Fruit fly (Drosophila melanogaster) whole organism, embryonic: ENCODE measurements around the gene mtTFB2.
A peak's percentile ranks its signal among the peaks of the same experiment; 100 is the strongest.

Experiments
- Atf-2 ChIP-seq: fragments of 200-800 bp; sonication (Bioruptor generic); optimal IDR thresholded peaks from 2 replicates; lab custom pipeline; 2016; ENCODE audit warnings: missing biosample characterization, missing genetic modification characterization
- Atf3 ChIP-seq: fragments of 200-800 bp; sonication (Bioruptor generic); optimal IDR thresholded peaks from 3 replicates; lab custom pipeline; 2016; ENCODE audit warnings: missing biosample characterization, missing genetic modification characterization
- B-H2 ChIP-seq: fragments of 200-800 bp; sonication (Bioruptor generic); optimal IDR thresholded peaks from 2 replicates; lab custom pipeline; 2018; ENCODE audit warnings: missing biosample characterization, mild to moderate bottlenecking, missing genetic modification characterization
- BEAF-32 ChIP-seq: fragments of 200-800 bp; sonication (Bioruptor generic); optimal IDR thresholded peaks from 3 replicates; lab custom pipeline; 2017; ENCODE audit warnings: missing biosample characterization, missing genetic modification characterization, mild to moderate bottlenecking, moderate library complexity, missing genetic modification reagents
- CG10565 ChIP-seq: fragments of 200-800 bp; sonication (Bioruptor generic); optimal IDR thresholded peaks from 3 replicates; lab custom pipeline; 2016; ENCODE audit warnings: missing biosample characterization, mild to moderate bottlenecking, missing genetic modification characterization
- CG13287 ChIP-seq: fragments of 200-800 bp; sonication (Bioruptor generic); IDR thresholded peaks from 2 replicates; pipeline ENCODE4 v1.3.6; 2022; ENCODE audit warnings: missing biosample characterization, missing genetic modification characterization; ENCODE audit not compliant: partially characterized antibody
- CG14441 ChIP-seq: fragments of 200-800 bp; sonication (Bioruptor generic); IDR thresholded peaks from 2 replicates; pipeline ENCODE4 v1.3.6; 2022; ENCODE audit warnings: missing biosample characterization, missing genetic modification characterization
- CG15514 ChIP-seq: fragments of 200-800 bp; sonication (Bioruptor generic); optimal IDR thresholded peaks from 3 replicates; lab custom pipeline; 2017; ENCODE audit warnings: missing biosample characterization, missing genetic modification characterization, mild to moderate bottlenecking, moderate library complexity, missing genetic modification reagents
- CG15696 ChIP-seq: fragments of 200-800 bp; sonication (Bioruptor generic); optimal IDR thresholded peaks from 2 replicates; lab custom pipeline; 2019; ENCODE audit warnings: missing biosample characterization, mild to moderate bottlenecking, missing genetic modification characterization, moderate library complexity
- CG2116 ChIP-seq: fragments of 200-800 bp; sonication (Bioruptor generic); optimal IDR thresholded peaks from 3 replicates; lab custom pipeline; 2018; ENCODE audit warnings: missing biosample characterization, mild to moderate bottlenecking, missing genetic modification characterization
- CG3726 ChIP-seq: fragments of 200-800 bp; sonication (Bioruptor generic); IDR thresholded peaks from 3 replicates; pipeline ENCODE4, ENCODE4 v1.3.6; 2022; ENCODE audit warnings: missing biosample characterization, missing genetic modification characterization
- CG3847 ChIP-seq: fragments of 200-800 bp; sonication (Bioruptor generic); IDR thresholded peaks from 2 replicates; pipeline ENCODE4 v1.3.6; 2022; ENCODE audit warnings: missing biosample characterization, missing genetic modification characterization
- CG6689 ChIP-seq: fragments of 200-800 bp; sonication (Bioruptor generic); IDR thresholded peaks from 2 replicates; pipeline ENCODE4 v1.3.6; 2022; ENCODE audit warnings: missing biosample characterization, missing genetic modification characterization
- CG8478 ChIP-seq: fragments of >200 bp; optimal IDR thresholded peaks from 2 replicates; lab custom pipeline; 2018
- CG9797 ChIP-seq: fragments of 200-800 bp; sonication (Bioruptor generic); optimal IDR thresholded peaks from 3 replicates; lab custom pipeline; 2018; ENCODE audit warnings: missing biosample characterization, mild to moderate bottlenecking, missing genetic modification characterization
- CHES-1-like ChIP-seq: fragments of 200-800 bp; sonication (Bioruptor generic); optimal IDR thresholded peaks from 2 replicates; lab custom pipeline; 2016; ENCODE audit warnings: missing biosample characterization, missing genetic modification characterization
- CrebB ChIP-seq: fragments of 200-800 bp; sonication (Bioruptor generic); optimal IDR thresholded peaks from 3 replicates; lab custom pipeline; 2018; ENCODE audit warnings: missing biosample characterization, mild to moderate bottlenecking, missing genetic modification characterization
- D19B ChIP-seq: fragments of 200-800 bp; sonication (Bioruptor generic); optimal IDR thresholded peaks from 2 replicates; lab custom pipeline; 2017; ENCODE audit warnings: missing biosample characterization, mild to moderate bottlenecking, missing genetic modification characterization
- Dll ChIP-seq: fragments of 200-800 bp; sonication (Bioruptor generic); IDR thresholded peaks from 4 replicates; pipeline ENCODE4 v1.3.6; 2022; ENCODE audit warnings: missing biosample characterization, missing genetic modification characterization; ENCODE audit not compliant: partially characterized antibody
- Dref ChIP-seq: fragments of 200-800 bp; sonication (Bioruptor generic); IDR thresholded peaks from 2 replicates; pipeline ENCODE4 v1.3.6; 2022; ENCODE audit warnings: missing biosample characterization, missing genetic modification characterization
- E2f1 ChIP-seq: fragments of 200-800 bp; sonication (Bioruptor generic); IDR thresholded peaks from 2 replicates; pipeline ENCODE4 v1.3.6; 2022; ENCODE audit warnings: missing biosample characterization, missing genetic modification characterization
- E2f2 ChIP-seq: fragments of 200-800 bp; sonication (Bioruptor generic); IDR thresholded peaks from 2 replicates; pipeline ENCODE4 v1.3.6; 2022; ENCODE audit warnings: missing biosample characterization, missing genetic modification characterization
- ERR ChIP-seq: fragments of 200-800 bp; sonication (Bioruptor generic); optimal IDR thresholded peaks from 2 replicates; lab custom pipeline; 2016; ENCODE audit warnings: missing biosample characterization, missing genetic modification characterization
- Ets65A ChIP-seq: fragments of 200-800 bp; sonication (Bioruptor generic); peaks from one replicate; lab custom pipeline; 2016; ENCODE audit warnings: missing biosample characterization, missing genetic modification characterization
- Ets97D ChIP-seq: fragments of 200-800 bp; sonication (Bioruptor generic); optimal IDR thresholded peaks from 3 replicates; lab custom pipeline; 2016; ENCODE audit warnings: missing biosample characterization, missing genetic modification characterization
- Gug ChIP-seq: fragments of 200-800 bp; sonication (Bioruptor generic); IDR thresholded peaks from 4 replicates; pipeline ENCODE4 v1.3.6; 2022; ENCODE audit warnings: missing biosample characterization, missing genetic modification characterization
- H15 ChIP-seq: fragments of 200-800 bp; sonication (Bioruptor generic); IDR thresholded peaks from 3 replicates; pipeline ENCODE4 v1.3.6; 2022; ENCODE audit warnings: missing biosample characterization, missing genetic modification characterization
- HLH3B ChIP-seq: fragments of 200-800 bp; sonication (Bioruptor generic); IDR thresholded peaks from 2 replicates; pipeline ENCODE4 v1.3.6; 2022; ENCODE audit warnings: missing biosample characterization, missing genetic modification characterization
- HmgZ ChIP-seq: fragments of 200-800 bp; sonication (Bioruptor generic); optimal IDR thresholded peaks from 2 replicates; lab custom pipeline; 2018; ENCODE audit warnings: missing biosample characterization, mild to moderate bottlenecking, missing genetic modification characterization
- Sin3A ChIP-seq: fragments of >200 bp; optimal IDR thresholded peaks from 2 replicates; lab custom pipeline; 2018
- Six4 ChIP-seq: fragments of 200-800 bp; sonication (Bioruptor generic); optimal IDR thresholded peaks from 2 replicates; lab custom pipeline; 2016; ENCODE audit warnings: missing biosample characterization, missing genetic modification characterization
- Sox100B ChIP-seq: fragments of 200-800 bp; sonication (Bioruptor generic); optimal IDR thresholded peaks from 3 replicates; lab custom pipeline; 2018; ENCODE audit warnings: missing biosample characterization, mild to moderate bottlenecking, missing genetic modification characterization
- Tbp ChIP-seq: fragments of >200 bp; optimal IDR thresholded peaks from 2 replicates; lab custom pipeline; 2018; ENCODE audit warnings: missing biosample characterization, missing genetic modification characterization
- chm ChIP-seq: fragments of 200-800 bp; sonication (Bioruptor generic); IDR thresholded peaks from 2 replicates; pipeline ENCODE4 v1.3.6; 2022; ENCODE audit warnings: missing biosample characterization, missing genetic modification characterization
- ci ChIP-seq: fragments of 200-800 bp; sonication (Bioruptor generic); IDR thresholded peaks from 3 replicates; pipeline ENCODE4 v1.3.6; 2022; ENCODE audit warnings: missing biosample characterization, missing genetic modification characterization
- corto ChIP-seq: fragments of 200-800 bp; sonication (Bioruptor generic); optimal IDR thresholded peaks from 2 replicates; lab custom pipeline; 2016; ENCODE audit warnings: missing biosample characterization, mild to moderate bottlenecking, missing genetic modification characterization, moderate library complexity
- cwo ChIP-seq: fragments of 200-800 bp; sonication (Bioruptor generic); optimal IDR thresholded peaks from 3 replicates; lab custom pipeline; 2017; ENCODE audit warnings: missing biosample characterization, missing genetic modification characterization, mild to moderate bottlenecking, moderate library complexity, missing genetic modification reagents
- ems ChIP-seq: fragments of 200-800 bp; sonication (Bioruptor generic); optimal IDR thresholded peaks from 3 replicates; lab custom pipeline; 2016; ENCODE audit warnings: missing biosample characterization, missing genetic modification characterization
- fu2 ChIP-seq: fragments of 200-800 bp; sonication (Bioruptor generic); optimal IDR thresholded peaks from 2 replicates; lab custom pipeline; 2016; ENCODE audit warnings: missing biosample characterization, missing genetic modification characterization
- gcm ChIP-seq: fragments of 200-800 bp; sonication (Bioruptor generic); optimal IDR thresholded peaks from 2 replicates; lab custom pipeline; 2019; ENCODE audit warnings: missing biosample characterization, mild to moderate bottlenecking, missing genetic modification characterization, moderate library complexity
- gfzf ChIP-seq: fragments of 200-800 bp; sonication (Bioruptor generic); optimal IDR thresholded peaks from 2 replicates; lab custom pipeline; 2016; ENCODE audit warnings: missing biosample characterization, mild to moderate bottlenecking, missing genetic modification characterization, moderate library complexity
- knrl ChIP-seq: fragments of 200-800 bp; sonication (Bioruptor generic); IDR thresholded peaks from 3 replicates; pipeline ENCODE4 v1.3.6; 2022; ENCODE audit warnings: missing biosample characterization, missing genetic modification characterization; ENCODE audit not compliant: partially characterized antibody
- pho ChIP-seq: fragments of 200-800 bp; sonication (Bioruptor generic); optimal IDR thresholded peaks from 2 replicates; lab custom pipeline; 2016; ENCODE audit warnings: missing biosample characterization, missing genetic modification characterization
- phol ChIP-seq: fragments of 200-800 bp; sonication (Bioruptor generic); optimal IDR thresholded peaks from 3 replicates; lab custom pipeline; 2018; ENCODE audit warnings: missing biosample characterization, mild to moderate bottlenecking, missing genetic modification characterization, moderate library complexity
- pzg ChIP-seq: fragments of 200-800 bp; sonication (Bioruptor generic); optimal IDR thresholded peaks from 3 replicates; lab custom pipeline; 2018; ENCODE audit warnings: missing biosample characterization, mild to moderate bottlenecking, missing genetic modification characterization, moderate library complexity
- schlank ChIP-seq: fragments of 200-800 bp; sonication (Bioruptor generic); optimal IDR thresholded peaks from 2 replicates; lab custom pipeline; 2018; ENCODE audit warnings: missing biosample characterization, mild to moderate bottlenecking, missing genetic modification characterization
- sr ChIP-seq: fragments of 200-800 bp; sonication (Bioruptor generic); IDR thresholded peaks from 3 replicates; pipeline ENCODE4 v1.3.6; 2022; ENCODE audit warnings: missing biosample characterization, missing genetic modification characterization
- sug ChIP-seq: fragments of 200-800 bp; optimal IDR thresholded peaks from 2 replicates; lab custom pipeline; 2019; ENCODE audit warnings: missing biosample characterization, mild to moderate bottlenecking, missing genetic modification characterization, moderate library complexity
- twi ChIP-seq: fragments of 200-800 bp; optimal IDR thresholded peaks from 2 replicates; lab custom pipeline; 2019; ENCODE audit warnings: missing biosample characterization, mild to moderate bottlenecking, missing genetic modification characterization, moderate library complexity
- vvl ChIP-seq: fragments of 200-800 bp; sonication (Bioruptor generic); IDR thresholded peaks from 2 replicates; pipeline ENCODE4 v1.3.6; 2022; ENCODE audit warnings: missing biosample characterization, missing genetic modification characterization
- zen ChIP-seq: fragments of 200-800 bp; sonication (Bioruptor generic); optimal IDR thresholded peaks from 3 replicates; lab custom pipeline; 2018; ENCODE audit warnings: missing biosample characterization, mild to moderate bottlenecking, missing genetic modification characterization, moderate library complexity

Gene mtTFB2

DNA sequence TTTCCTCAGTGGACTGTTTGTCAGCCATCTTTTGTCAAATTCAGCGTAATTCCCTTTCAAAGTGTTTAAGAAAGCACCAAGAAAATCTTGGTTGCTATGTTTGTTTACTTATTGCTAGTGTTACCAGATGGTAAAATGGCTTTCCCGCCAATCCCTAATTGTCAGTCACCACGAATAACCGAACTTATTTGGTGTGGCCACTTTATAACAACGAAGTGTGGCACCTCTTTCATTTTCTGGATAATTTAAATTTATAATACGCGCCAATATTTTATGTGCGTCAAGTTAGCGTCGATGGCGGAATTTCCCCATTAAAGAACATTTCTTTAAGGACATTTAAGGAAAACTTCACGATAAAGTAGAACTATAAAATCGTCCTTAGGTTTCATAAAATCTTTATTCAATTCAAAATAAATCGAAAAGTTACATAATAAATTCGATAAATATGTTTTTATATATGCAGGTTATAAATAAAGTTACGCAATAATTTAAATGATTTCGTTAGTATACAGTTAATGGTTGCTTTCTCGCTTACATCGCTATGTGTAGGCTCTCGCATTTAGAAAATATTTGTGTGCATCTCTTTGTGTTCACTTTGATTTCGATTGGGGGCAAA, 44.1 kb upstream of the mtTFB2 start, which contains the start of gene CG5359:
Gene CG5359 (minus strand): TSS at position 103 of the 616 bp plus-strand sequence.
- TF ChIP-seq corto (GFP tag; lab: Kevin White, UChicago) (no peak), Atf-2 (GFP tag; lab: Kevin White, UChicago) (no peak), Atf3 (GFP tag; lab: Kevin White, UChicago) (no peak), pho (no peak), sr (GFP tag; lab: Robert Waterston, UW) (no peak), CG3847 (peak; percentile 22; the same call in 1 of the 2 replicates), CG8478 (no peak), chm (GFP tag; lab: Robert Waterston, UW) (0 out of 2 replicates have a peak, but pooled peaks have one; percentile 10), CG15696 (tag; lab: Kevin White, UChicago) (no peak), gcm (no peak), ci (GFP tag; lab: Robert Waterston, UW) (peak; percentile 9; the same call in 1 of the 3 replicates), pzg (peak; percentile 92), Dll (GFP tag; lab: Robert Waterston, UW) (0 out of 4 replicates have a peak, but pooled peaks have one; percentile 32), vvl (peak; percentile 30; the same call in 1 of the 2 replicates), Gug (GFP tag; lab: Robert Waterston, UW) (no peak), Sox100B (no peak), Tbp (GFP tag; lab: Kevin White, UChicago) (no peak), Ets65A (GFP tag; lab: Kevin White, UChicago) (peak; percentile 48), CG9797 (GFP tag; lab: Kevin White, UChicago) (peak; percentile 68), CHES-1-like (GFP tag; lab: Kevin White, UChicago) (peak; percentile 56), phol (peak; percentile 28), CG10565 (no peak), HmgZ (tag; lab: Kevin White, UChicago) (no peak), HLH3B (GFP tag; lab: Robert Waterston, UW) (no peak), E2f1 (GFP tag; lab: Robert Waterston, UW) (peak; percentile 92), B-H2 (GFP tag; lab: Kevin White, UChicago) (no peak), ems (no peak), BEAF-32 (GFP tag; lab: Kevin White, UChicago) (peak; percentile 42), schlank (tag; lab: Kevin White, UChicago) (no peak), H15 (no peak), fu2 (GFP tag; lab: Kevin White, UChicago) (no peak), CG15514 (peak; percentile 58), CG13287 (GFP tag; lab: Robert Waterston, UW) (peak; percentile 28; the same call in 1 of the 2 replicates), twi (tag; lab: Kevin White, UChicago) (no peak), CG2116 (peak; percentile 31), CG14441 (GFP tag; lab: Robert Waterston, UW) (no peak), Dref (peak; percentile 46), ERR (GFP tag; lab: Kevin White, UChicago) (no peak), CrebB (tag; lab: Kevin White, UChicago) (no peak), sug (tag; lab: Kevin White, UChicago) (no peak), Ets97D (GFP tag; lab: Kevin White, UChicago) (peak; percentile 73), CG3726 (no peak), D19B (GFP tag; lab: Kevin White, UChicago) (no peak), cwo (GFP tag; lab: Kevin White, UChicago) (no peak), zen (tag; lab: Kevin White, UChicago) (peak; percentile 16), Six4 (no peak), CG6689 (GFP tag; lab: Robert Waterston, UW) (no peak), Sin3A (lab: Kevin White, UChicago) (peak; percentile 31), knrl (GFP tag; lab: Robert Waterston, UW) (peak; percentile 32; the same call in 1 of the 3 replicates), gfzf (GFP tag; lab: Kevin White, UChicago) (peak; percentile 77), E2f2 (GFP tag; lab: Robert Waterston, UW) (peak; percentile 95)
